Fruit fly (Drosophila melanogaster) S2 (cell line): ENCODE measurements around the gene Dus4.

Source experiments
- CG8478 ChIP-seq: fragments of >200 bp; optimal IDR thresholded peaks from 2 replicates; lab custom pipeline; 2018
- CTCF ChIP-seq, 2 experiments: fragments of >200 bp; optimal IDR thresholded peaks; 2 replicates each; lab custom pipeline; 2018

DNA sequence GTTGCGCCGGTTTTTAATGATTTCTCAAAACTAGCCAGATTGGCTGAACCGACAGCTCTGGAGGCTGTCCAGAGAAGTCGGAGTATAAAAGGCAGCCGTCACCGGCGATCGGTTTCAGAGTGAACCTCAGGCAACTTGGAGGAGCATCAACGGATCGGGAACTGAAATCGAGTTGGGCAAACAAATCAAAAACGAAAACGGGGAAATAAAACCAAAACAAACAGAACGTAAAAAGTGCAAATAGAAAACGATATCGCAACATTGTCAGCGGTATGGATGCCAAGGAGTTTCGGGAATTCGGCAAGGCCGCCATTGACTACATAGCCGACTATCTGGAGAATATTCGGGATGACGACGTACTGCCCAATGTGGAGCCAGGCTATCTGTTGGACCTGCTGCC is 48.6 kb downstream of the Dus4 start:
- no peak for TF ChIP-seq CTCF (optimal IDR thresholded peaks at IDR 0.05; lab: Kevin White, UChicago)
- TF ChIP-seq CG8478 (lab: Kevin White, UChicago), result no peak
